Fruit fly (Drosophila melanogaster): ENCODE results near the gene CG11382.

DNA sequence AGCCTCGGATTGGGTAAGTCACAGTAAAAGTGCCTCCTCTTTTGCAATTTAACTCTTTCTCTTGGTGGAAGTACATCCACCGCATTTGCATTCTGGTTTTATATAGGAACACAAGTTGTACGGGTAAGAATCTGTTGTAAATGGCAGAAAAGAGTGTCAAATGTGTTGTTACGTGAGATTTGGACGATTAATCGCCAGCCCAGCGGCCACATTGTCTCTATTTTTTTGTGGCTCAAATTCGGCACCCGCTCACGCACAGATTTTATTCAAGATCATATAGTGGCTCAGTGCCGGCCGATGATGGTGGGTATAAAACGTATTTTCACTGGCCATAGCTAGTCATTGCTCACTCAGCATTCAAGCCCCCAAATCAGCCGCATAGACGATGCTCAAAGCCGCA lies 6.3 kb upstream of the CG11382 start, which contains the start of gene CG11381:
- TF ChIP-seq cic (GFP tag; optimal IDR thresholded peaks at IDR 0.05) = no peak
- TF ChIP-seq cnc (optimal IDR thresholded peaks at IDR 0.05) = no peak
- no peak for TF ChIP-seq CG11617 (GFP tag; optimal IDR thresholded peaks at IDR 0.05)
- TF ChIP-seq Hr96 (GFP tag; optimal IDR thresholded peaks at IDR 0.05) = no peak
- TF ChIP-seq CG12768 (GFP tag; optimal IDR thresholded peaks at IDR 0.05) = no peak
- TF ChIP-seq Mnt (GFP tag; optimal IDR thresholded peaks at IDR 0.05) = no peak
